Worm (Caenorhabditis elegans) whole organism, mixed stage, embryonic: ENCODE measurements around the gene C44H4.4.

ENCODE experiments used
- elt-1 ChIP-seq: sonication (generic microtip); optimal IDR thresholded peaks from 2 replicates; lab custom pipeline; 2017; ENCODE audit warnings: missing genetic modification characterization, mild to moderate bottlenecking, missing compliant biosample characterization, antibody characterized with exemption, moderate library complexity, borderline replicate concordance; ENCODE audit not compliant: insufficient read depth
- nhr-76 ChIP-seq: sonication (generic microtip); optimal IDR thresholded peaks from 2 replicates; lab custom pipeline; 2017; ENCODE audit warnings: missing biosample characterization, missing genetic modification characterization
- unc-62 ChIP-seq: fragments of 150-350 bp; optimal IDR thresholded peaks from 2 replicates; lab custom pipeline; 2014; ENCODE audit warnings: missing biosample characterization, missing genetic modification reagents, missing genetic modification characterization
- ztf-11 ChIP-seq: fragments of 150-350 bp; optimal IDR thresholded peaks from 2 replicates; lab custom pipeline; 2014; ENCODE audit warnings: missing biosample characterization, missing genetic modification characterization

DNA sequence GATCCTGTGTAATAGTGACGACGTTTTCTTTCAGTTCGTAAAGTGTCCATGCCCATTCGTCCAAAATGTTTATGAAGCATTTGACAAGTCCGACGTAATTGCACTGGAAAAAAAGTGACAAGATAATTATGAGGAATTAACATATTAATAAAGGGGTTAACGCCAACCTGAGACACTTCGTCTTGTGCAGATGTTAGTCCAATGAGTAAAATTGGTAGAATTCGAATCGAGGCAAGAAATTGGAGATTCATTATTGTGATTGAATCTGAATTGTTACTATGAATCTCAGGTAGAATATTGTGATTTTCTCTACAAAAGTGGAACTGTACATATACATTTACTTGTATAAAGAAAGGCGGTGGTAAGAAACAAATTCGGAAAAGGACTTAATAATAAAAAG, 47.3 kb upstream of the C44H4.4 start, which contains the start of gene F54E4.3:
- TF ChIP-seq unc-62 (peak; percentile 41), ztf-11 (no peak), nhr-76 (no peak), elt-1 (no peak)
